Worm (Caenorhabditis elegans): ENCODE measurements around the gene cpz-2.

ce11 chrV:13426764-13427163 lies 45.8 kb downstream of the cpz-2 start, which contains the start of gene srd-18:
- TF ChIP-seq mdl-1 (tag; optimal IDR thresholded peaks at IDR 0.05) (no peak), ztf-4 (tag; optimal IDR thresholded peaks at IDR 0.05) (no peak), ztf-1 (GFP tag; conservative IDR thresholded peaks at IDR 0.05) (no peak), unc-55 (GFP tag; optimal IDR thresholded peaks at IDR 0.05) (no peak), zag-1 (tag; optimal IDR thresholded peaks at IDR 0.05) (no peak), elt-1 (tag; optimal IDR thresholded peaks at IDR 0.05) (no peak), lin-13 (GFP tag; optimal IDR thresholded peaks at IDR 0.05) (no peak), ceh-82 (tag; optimal IDR thresholded peaks at IDR 0.05) (no peak), lin-39 (tag; optimal IDR thresholded peaks at IDR 0.05) (no peak), gmeb-1 (tag; optimal IDR thresholded peaks at IDR 0.05) (no peak), ama-1 (optimal IDR thresholded peaks at IDR 0.05) (no peak)

Data from whole organism, L2 larva.